Fruit fly (Drosophila melanogaster): Measurements from ENCODE around the gene svr.

- TF ChIP-seq kay (GFP tag; ENCODE audit: borderline replicate concordance) (no peak), CG11617 (GFP tag; optimal IDR thresholded peaks at IDR 0.05) (no peak), pad (GFP tag; optimal IDR thresholded peaks at IDR 0.05) (no peak), Crg-1 (GFP tag; optimal IDR thresholded peaks at IDR 0.05) (no peak), bab1 (GFP tag; optimal IDR thresholded peaks at IDR 0.05) (no peak), Clk (GFP tag; optimal IDR thresholded peaks at IDR 0.05) (no peak), CG14711 (tag; optimal IDR thresholded peaks at IDR 0.05) (no peak), CG5204 (GFP tag; optimal IDR thresholded peaks at IDR 0.05) (no peak), cnc (optimal IDR thresholded peaks at IDR 0.05) (no peak), CG7045 (GFP tag; optimal IDR thresholded peaks at IDR 0.05) (no peak), cic (GFP tag; optimal IDR thresholded peaks at IDR 0.05) (no peak), toe (GFP tag; optimal IDR thresholded peaks at IDR 0.05) (no peak)
Observed at dm6 chrX:510528-510927, 14.3 kb downstream of the svr start.
